Worm (Caenorhabditis elegans): ENCODE data around the gene C43F9.4.

The C43F9.4 gene

DNA sequence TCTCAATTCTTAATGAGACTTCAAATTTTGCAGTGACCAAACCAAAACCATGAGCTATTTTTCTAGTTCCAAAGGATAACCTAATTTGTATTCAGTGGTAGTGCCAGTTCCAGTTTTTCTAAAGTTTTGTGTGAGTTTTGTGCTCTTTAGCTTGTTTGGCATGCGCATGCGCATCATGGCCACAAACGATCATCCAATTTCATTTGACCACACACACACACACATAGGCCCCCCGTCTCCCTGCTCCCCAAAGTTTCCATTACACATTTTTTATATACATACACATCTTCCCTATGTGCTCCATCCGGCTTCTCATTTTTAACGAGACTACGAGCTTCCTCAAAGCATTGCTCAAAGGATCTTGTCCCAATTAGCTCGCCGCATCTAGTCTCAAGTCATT is 14.5 kb downstream of the C43F9.4 start:
- TF ChIP-seq zag-1 (tag; optimal IDR thresholded peaks at IDR 0.05) (no peak), ceh-82 (tag; optimal IDR thresholded peaks at IDR 0.05) (no peak), egl-27 (tag; optimal IDR thresholded peaks at IDR 0.05) (no peak), mab-5 (tag; optimal IDR thresholded peaks at IDR 0.05) (no peak), snpc-4 (tag; optimal IDR thresholded peaks at IDR 0.05) (no peak), nhr-23 (tag; optimal IDR thresholded peaks at IDR 0.05) (no peak), ama-1 (optimal IDR thresholded peaks at IDR 0.05) (no peak), lin-13 (GFP tag; optimal IDR thresholded peaks at IDR 0.05) (no peak), lin-39 (tag; optimal IDR thresholded peaks at IDR 0.05) (no peak), sma-3 (GFP tag; optimal IDR thresholded peaks at IDR 0.05) (no peak), crh-2 (tag; optimal IDR thresholded peaks at IDR 0.05) (no peak), R02D3.7 (tag; optimal IDR thresholded peaks at IDR 0.05) (no peak), sem-4 (tag; optimal IDR thresholded peaks at IDR 0.05) (no peak), gmeb-1 (tag; optimal IDR thresholded peaks at IDR 0.05) (no peak), fos-1 (tag; optimal IDR thresholded peaks at IDR 0.05) (no peak), aly-2 (tag; optimal IDR thresholded peaks at IDR 0.05) (no peak), mbf-1 (tag; optimal IDR thresholded peaks at IDR 0.05) (no peak), ztf-11 (tag; optimal IDR thresholded peaks at IDR 0.05) (no peak), sma-9 (GFP tag; optimal IDR thresholded peaks at IDR 0.05) (no peak), sma-9 (tag; optimal IDR thresholded peaks at IDR 0.05) (no peak), nhr-12 (tag; optimal IDR thresholded peaks at IDR 0.05) (no peak)

DNA sequence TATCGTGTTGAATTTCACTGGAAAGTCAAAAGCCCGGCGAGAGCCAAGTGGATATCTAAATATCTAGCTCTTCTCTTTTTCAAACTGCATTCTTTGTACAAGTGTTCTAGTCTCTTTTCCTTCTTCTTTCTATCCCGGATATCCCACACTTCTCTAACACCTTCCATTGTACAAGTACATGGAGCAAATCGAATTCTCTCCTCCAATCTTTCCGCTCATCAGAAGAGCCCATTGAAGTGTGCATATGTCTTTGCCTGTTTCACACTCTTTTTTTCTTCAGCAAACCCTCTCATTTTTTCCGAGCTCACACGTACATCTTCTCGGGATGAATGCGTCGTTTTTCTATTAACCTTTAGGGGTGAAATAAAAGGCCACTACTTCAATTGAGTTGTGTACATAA is 15.5 kb downstream of the C43F9.4 start:
- TF ChIP-seq mdl-1 (tag; optimal IDR thresholded peaks at IDR 0.05): no peak
- no peak for TF ChIP-seq aly-2 (tag; optimal IDR thresholded peaks at IDR 0.05)
- TF ChIP-seq unc-55 (GFP tag; optimal IDR thresholded peaks at IDR 0.05): no peak
- TF ChIP-seq egl-27 (tag; optimal IDR thresholded peaks at IDR 0.05): no peak
- TF ChIP-seq dmd-4 (tag; optimal IDR thresholded peaks at IDR 0.05): no peak
- TF ChIP-seq blmp-1 (tag; optimal IDR thresholded peaks at IDR 0.05; ENCODE audit: insufficient read depth): no peak
- no peak for TF ChIP-seq elt-1 (tag; optimal IDR thresholded peaks at IDR 0.05)
- no peak for TF ChIP-seq skn-1 (tag; optimal IDR thresholded peaks at IDR 0.05)
- TF ChIP-seq alr-1 (tag; optimal IDR thresholded peaks at IDR 0.05): no peak
- TF ChIP-seq nhr-23 (tag; optimal IDR thresholded peaks at IDR 0.05): no peak
- no peak for TF ChIP-seq ztf-4 (tag; optimal IDR thresholded peaks at IDR 0.05)
- no peak for TF ChIP-seq mab-5 (tag; optimal IDR thresholded peaks at IDR 0.05)
- no peak for TF ChIP-seq mbf-1 (tag; optimal IDR thresholded peaks at IDR 0.05)
- no peak for TF ChIP-seq ama-1 (optimal IDR thresholded peaks at IDR 0.05)

DNA sequence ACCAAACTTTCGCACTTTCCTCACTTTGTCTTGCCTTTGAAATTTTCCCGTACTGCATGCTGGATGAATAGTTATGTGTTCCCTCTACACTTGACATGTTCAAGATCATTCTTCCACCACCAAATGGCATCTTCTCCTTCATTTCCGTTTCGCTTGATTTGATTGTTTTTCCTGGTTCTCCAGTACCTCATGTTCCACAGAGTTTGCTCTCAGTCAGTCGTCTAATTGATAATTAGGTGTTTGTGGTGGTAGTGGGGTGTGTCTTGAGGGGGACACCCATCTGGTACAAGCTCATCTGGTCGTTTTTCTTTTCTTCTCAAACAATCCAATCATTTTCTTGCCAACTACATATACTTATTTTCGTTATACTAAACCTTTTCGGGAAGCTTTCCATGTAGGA is 18.0 kb downstream of the C43F9.4 start:
- TF ChIP-seq lsy-2 (tag; optimal IDR thresholded peaks at IDR 0.05) (no peak), snpc-4 (tag; optimal IDR thresholded peaks at IDR 0.05) (no peak), lin-13 (GFP tag; optimal IDR thresholded peaks at IDR 0.05) (no peak), dmd-4 (tag; optimal IDR thresholded peaks at IDR 0.05) (no peak), skn-1 (tag; optimal IDR thresholded peaks at IDR 0.05) (no peak), sma-3 (GFP tag; optimal IDR thresholded peaks at IDR 0.05) (no peak), sma-9 (GFP tag; optimal IDR thresholded peaks at IDR 0.05) (no peak), sma-9 (tag; optimal IDR thresholded peaks at IDR 0.05) (no peak), unc-39 (tag; optimal IDR thresholded peaks at IDR 0.05) (no peak), nhr-6 (tag; optimal IDR thresholded peaks at IDR 0.05) (no peak), nhr-12 (tag; optimal IDR thresholded peaks at IDR 0.05) (no peak), ceh-16 (tag; optimal IDR thresholded peaks at IDR 0.05) (no peak), peb-1 (tag; optimal IDR thresholded peaks at IDR 0.05) (no peak), ztf-11 (tag; optimal IDR thresholded peaks at IDR 0.05) (no peak)

DNA sequence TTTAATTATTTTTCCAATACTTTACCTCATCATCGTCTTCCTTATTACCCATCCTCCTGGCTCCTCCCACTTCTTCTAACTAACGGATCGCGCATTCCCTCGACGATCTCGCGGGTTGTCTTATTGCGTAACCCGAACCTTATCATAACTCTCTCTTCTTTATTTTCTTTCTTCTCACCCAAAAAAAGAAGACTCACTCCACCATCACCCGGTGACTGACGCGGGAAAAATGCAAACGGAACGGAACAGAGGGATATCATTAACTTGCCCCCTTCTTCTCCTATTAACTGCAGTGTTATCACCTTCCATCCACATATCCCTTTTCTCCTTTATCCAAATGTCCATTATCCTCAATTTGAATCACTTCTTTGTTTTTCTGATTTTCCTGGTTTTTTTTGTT is 18.9 kb downstream of the C43F9.4 start:
- TF ChIP-seq fos-1 (tag; optimal IDR thresholded peaks at IDR 0.05) (peak; percentile 4), sma-9 (GFP tag; optimal IDR thresholded peaks at IDR 0.05) (no peak), sma-9 (tag; optimal IDR thresholded peaks at IDR 0.05) (no peak), zag-1 (tag; optimal IDR thresholded peaks at IDR 0.05) (no peak)

DNA sequence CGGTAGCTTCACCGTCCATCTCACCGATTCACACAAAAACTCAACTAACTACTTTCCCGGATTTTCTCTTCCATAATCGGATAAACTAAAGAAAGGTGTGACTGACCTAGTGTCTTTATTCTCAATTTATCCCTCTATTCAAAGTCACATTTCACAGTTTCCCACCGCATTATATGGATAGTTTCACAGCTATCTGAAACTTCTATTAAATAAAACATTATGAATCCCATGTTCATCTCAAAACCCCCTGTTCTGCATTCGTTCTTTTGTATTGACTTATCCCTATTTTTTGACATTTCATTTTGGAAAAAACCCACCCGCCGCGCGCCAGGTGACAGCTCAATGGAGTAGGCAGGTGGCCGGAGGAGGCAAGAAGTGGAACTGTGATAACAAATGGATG is 21.1 kb downstream of the C43F9.4 start:
- TF ChIP-seq ztf-11 (tag; optimal IDR thresholded peaks at IDR 0.05) (no peak), ceh-16 (tag; optimal IDR thresholded peaks at IDR 0.05) (no peak), elt-3 (tag; optimal IDR thresholded peaks at IDR 0.05) (no peak), unc-62 (GFP tag; optimal IDR thresholded peaks at IDR 0.05) (no peak), skn-1 (tag; optimal IDR thresholded peaks at IDR 0.05) (no peak), ztf-4 (tag; optimal IDR thresholded peaks at IDR 0.05) (no peak), nhr-23 (tag; optimal IDR thresholded peaks at IDR 0.05) (no peak), ceh-82 (tag; optimal IDR thresholded peaks at IDR 0.05) (no peak), ZK546.5 (tag; optimal IDR thresholded peaks at IDR 0.05) (no peak), mdl-1 (tag; optimal IDR thresholded peaks at IDR 0.05) (no peak), F13H6.1 (tag; optimal IDR thresholded peaks at IDR 0.05) (no peak), lin-11 (tag; optimal IDR thresholded peaks at IDR 0.05) (no peak)
